Worm (Caenorhabditis elegans) whole organism, L4/young adult: Measurements from ENCODE around the gene sqst-2.

Experiments
- W03F9.2 ChIP-seq: fragments of 150-350 bp; optimal IDR thresholded peaks from 2 replicates; lab custom pipeline; 2014; ENCODE audit warnings: missing biosample characterization, missing genetic modification characterization
- dao-5 ChIP-seq: sonication (generic microtip); optimal IDR thresholded peaks from 2 replicates; lab custom pipeline; 2016; ENCODE audit warnings: missing genotype, missing genetic modification characterization, moderate library complexity, missing compliant biosample characterization
- him-1 ChIP-seq: sonication (generic microtip); optimal IDR thresholded peaks from 2 replicates; lab custom pipeline; 2016; ENCODE audit warnings: missing genotype, missing genetic modification reagents, missing genetic modification characterization, missing compliant biosample characterization

The sqst-2 gene

ce11 chrIV:7294121-7294520 lies 34.7 kb downstream of the sqst-2 start, which contains the start of gene F42C5.5:
Gene F42C5.5 (minus strand): TSS chrIV:7294221.
- TF ChIP-seq him-1 (tag; lab: Kevin White, UChicago) (no peak), dao-5 (no peak), W03F9.2 (tag; lab: Kevin White, UChicago) (no peak)

- TF ChIP-seq him-1 (tag; lab: Kevin White, UChicago) (no peak), W03F9.2 (tag; lab: Kevin White, UChicago) (no peak), dao-5 (no peak)
Observed at ce11 chrIV:7291957-7292356, 36.8 kb downstream of the sqst-2 start, which contains the start of gene F42C5.4. Gene F42C5.4 (minus strand): TSS chrIV:7292127.

ce11 chrIV:7291066-7291465 lies 37.7 kb downstream of the sqst-2 start:
- TF ChIP-seq W03F9.2 (tag; lab: Kevin White, UChicago) (no peak), him-1 (tag; lab: Kevin White, UChicago) (no peak), dao-5 (no peak)

- TF ChIP-seq W03F9.2 (tag; lab: Kevin White, UChicago): no peak
- no peak for TF ChIP-seq him-1 (tag; lab: Kevin White, UChicago)
- no peak for TF ChIP-seq dao-5
Observed at ce11 chrIV:7287474-7287873, 41.3 kb downstream of the sqst-2 start, which contains the start of gene F42C5.3. Gene F42C5.3 (minus strand): TSS chrIV:7287574.

ce11 chrIV:7285839-7286238 lies 42.9 kb downstream of the sqst-2 start, which contains the start of gene C06E4.8:
Gene C06E4.8 (minus strand): TSS chrIV:7285875.
- TF ChIP-seq W03F9.2 (tag; lab: Kevin White, UChicago) (no peak), him-1 (tag; lab: Kevin White, UChicago) (no peak), dao-5 (no peak)

ce11 chrIV:7282957-7283356 lies 45.8 kb downstream of the sqst-2 start, which contains the start of gene C06E4.1:
Gene C06E4.1 (plus strand): TSS chrIV:7283257.
- no peak for TF ChIP-seq him-1 (tag; lab: Kevin White, UChicago)
- no peak for TF ChIP-seq W03F9.2 (tag; lab: Kevin White, UChicago)
- no peak for TF ChIP-seq dao-5
